Fruit fly (Drosophila melanogaster) whole organism, embryonic: ENCODE data around the gene CG32225.

Source experiments
- ATbp ChIP-seq: fragments of 200-800 bp; sonication (Bioruptor generic); optimal IDR thresholded peaks from 2 replicates; lab custom pipeline; 2017; ENCODE audit warnings: missing biosample characterization, mild to moderate bottlenecking, missing genetic modification characterization, missing genetic modification reagents
- Awh ChIP-seq: fragments of 200-800 bp; sonication (Bioruptor generic); IDR thresholded peaks from 2 replicates; pipeline ENCODE4, ENCODE4 v1.3.6; 2022; ENCODE audit warnings: missing biosample characterization, missing genetic modification characterization
- CG10431 ChIP-seq: fragments of 200-800 bp; sonication (Bioruptor generic); optimal IDR thresholded peaks from 3 replicates; lab custom pipeline; 2018; ENCODE audit warnings: missing biosample characterization, mild to moderate bottlenecking, missing genetic modification characterization
- CG10565 ChIP-seq: fragments of 200-800 bp; sonication (Bioruptor generic); optimal IDR thresholded peaks from 3 replicates; lab custom pipeline; 2016; ENCODE audit warnings: missing biosample characterization, mild to moderate bottlenecking, missing genetic modification characterization
- CG11696 ChIP-seq: fragments of 200-800 bp; sonication (Bioruptor generic); IDR thresholded peaks from 2 replicates; pipeline ENCODE4 v1.3.6; 2022; ENCODE audit warnings: missing biosample characterization, missing genetic modification characterization
- CG12391 ChIP-seq: fragments of 200-800 bp; sonication (Bioruptor generic); optimal IDR thresholded peaks from 3 replicates; lab custom pipeline; 2018; ENCODE audit warnings: missing biosample characterization, mild to moderate bottlenecking, missing genetic modification characterization, moderate library complexity
- CG1603 ChIP-seq: fragments of 200-800 bp; sonication (Bioruptor generic); optimal IDR thresholded peaks from 2 replicates; lab custom pipeline; 2019; ENCODE audit warnings: missing biosample characterization, mild to moderate bottlenecking, missing genetic modification characterization, moderate library complexity
- CG18599 ChIP-seq: fragments of 200-800 bp; sonication (Bioruptor generic); optimal IDR thresholded peaks from 3 replicates; lab custom pipeline; 2017; ENCODE audit warnings: missing biosample characterization, missing genetic modification characterization, mild to moderate bottlenecking, moderate library complexity, missing genetic modification reagents
- CG30431 ChIP-seq: fragments of 200-800 bp; sonication (Bioruptor generic); optimal IDR thresholded peaks from 2 replicates; lab custom pipeline; 2017; ENCODE audit warnings: missing biosample characterization, missing genetic modification characterization
- CG3163 ChIP-seq: fragments of 200-800 bp; sonication (Bioruptor generic); optimal IDR thresholded peaks from 3 replicates; lab custom pipeline; 2016; ENCODE audit warnings: missing biosample characterization, missing genetic modification characterization
- CG32532 ChIP-seq: fragments of 200-800 bp; sonication (Bioruptor generic); IDR thresholded peaks from 2 replicates; pipeline ENCODE4 v1.3.6; 2022; ENCODE audit warnings: missing biosample characterization, missing genetic modification characterization
- CG3407 ChIP-seq: fragments of 200-800 bp; sonication (Bioruptor generic); optimal IDR thresholded peaks from 2 replicates; lab custom pipeline; 2018; ENCODE audit warnings: missing biosample characterization, mild to moderate bottlenecking, missing genetic modification characterization
- CG4404 ChIP-seq: fragments of 200-800 bp; sonication (Bioruptor generic); IDR thresholded peaks from 2 replicates; pipeline ENCODE4 v1.3.6; 2022; ENCODE audit warnings: missing biosample characterization, missing genetic modification characterization
- CG6254 ChIP-seq: fragments of 200-800 bp; sonication (Bioruptor generic); optimal IDR thresholded peaks from 3 replicates; lab custom pipeline; 2017; ENCODE audit warnings: mild to moderate bottlenecking, missing biosample characterization, missing genetic modification reagents, missing genetic modification characterization
- CG6813 ChIP-seq: fragments of 200-800 bp; sonication (Bioruptor generic); optimal IDR thresholded peaks from 2 replicates; lab custom pipeline; 2017; ENCODE audit warnings: missing biosample characterization, missing genetic modification characterization, mild to moderate bottlenecking, moderate library complexity, missing genetic modification reagents
- D ChIP-seq, 2 experiments: fragments of 200-800 bp in 1 of 2; fragments of >200 bp in 1 of 2; sonication (Bioruptor generic) in 1 of 2; optimal IDR thresholded peaks; 2 replicates in 1 of 2; 3 replicates in 1 of 2; lab custom pipeline; 2017; ENCODE audit warnings: mild to moderate bottlenecking in 1 of 2, missing biosample characterization in 1 of 2, missing genetic modification characterization in 1 of 2, missing genetic modification reagents in 1 of 2
- HHEX ChIP-seq: fragments of 200-800 bp; sonication (Bioruptor generic); optimal IDR thresholded peaks from 3 replicates; lab custom pipeline; 2017; ENCODE audit warnings: missing biosample characterization, mild to moderate bottlenecking, missing genetic modification characterization, missing genetic modification reagents
- MTF-1 ChIP-seq: fragments of 200-800 bp; sonication (Bioruptor generic); optimal IDR thresholded peaks from 2 replicates; lab custom pipeline; 2018; ENCODE audit warnings: missing biosample characterization, mild to moderate bottlenecking, missing genetic modification characterization, borderline replicate concordance
- NC2β ChIP-seq: fragments of 200-800 bp; sonication (Bioruptor generic); optimal IDR thresholded peaks from 2 replicates; lab custom pipeline; 2016; ENCODE audit warnings: missing biosample characterization, missing genetic modification characterization
- Nf-YA ChIP-seq: fragments of 200-800 bp; sonication (Bioruptor generic); IDR thresholded peaks from 2 replicates; pipeline ENCODE4 v1.3.6; 2022; ENCODE audit warnings: missing biosample characterization, missing genetic modification characterization
- Trl ChIP-seq, 3 experiments: fragments of >200 bp in 2 of 3; fragments of 200-800 bp in 1 of 3; sonication (Bioruptor generic) in 1 of 3; optimal IDR thresholded peaks; 2 replicates in 1 of 3; 3 replicates in 2 of 3; lab custom pipeline; 2016 to 2017; ENCODE audit warnings: missing biosample characterization in 1 of 3, missing genetic modification characterization in 1 of 3
- Xrp1 ChIP-seq: fragments of 200-800 bp; sonication (Bioruptor generic); IDR thresholded peaks from 2 replicates; pipeline ENCODE4 v1.3.6; 2022; ENCODE audit warnings: missing biosample characterization, missing genetic modification characterization
- ab ChIP-seq: fragments of 200-800 bp; sonication (Bioruptor generic); optimal IDR thresholded peaks from 2 replicates; lab custom pipeline; 2016; ENCODE audit warnings: missing biosample characterization, missing genetic modification characterization
- ara ChIP-seq: fragments of 200-800 bp; sonication (Bioruptor generic); IDR thresholded peaks from 2 replicates; pipeline ENCODE4 v1.3.6; 2022; ENCODE audit warnings: missing biosample characterization, missing genetic modification characterization
- chif ChIP-seq, 2 experiments: fragments of 200-800 bp; sonication (Bioruptor generic); optimal IDR thresholded peaks; 3 replicates each; lab custom pipeline; 2016; ENCODE audit warnings: missing biosample characterization in 2 of 2, missing genetic modification characterization in 2 of 2
- chm ChIP-seq: fragments of 200-800 bp; sonication (Bioruptor generic); IDR thresholded peaks from 2 replicates; pipeline ENCODE4 v1.3.6; 2022; ENCODE audit warnings: missing biosample characterization, missing genetic modification characterization
- crol ChIP-seq: fragments of 200-800 bp; sonication (Bioruptor generic); IDR thresholded peaks from 2 replicates; pipeline ENCODE4 v1.3.6; 2022; ENCODE audit warnings: missing biosample characterization, missing genetic modification characterization
- fd64A ChIP-seq: fragments of 200-800 bp; sonication (Bioruptor generic); optimal IDR thresholded peaks from 3 replicates; lab custom pipeline; 2018; ENCODE audit warnings: missing biosample characterization, mild to moderate bottlenecking, missing genetic modification characterization
- fu2 ChIP-seq: fragments of 200-800 bp; sonication (Bioruptor generic); optimal IDR thresholded peaks from 2 replicates; lab custom pipeline; 2016; ENCODE audit warnings: missing biosample characterization, missing genetic modification characterization
- gce ChIP-seq: fragments of 200-800 bp; sonication (Bioruptor generic); IDR thresholded peaks from 3 replicates; pipeline ENCODE4 v1.3.6; 2022; ENCODE audit warnings: missing biosample characterization, missing genetic modification characterization
- ken ChIP-seq: fragments of 200-800 bp; sonication (Bioruptor generic); IDR thresholded peaks from 3 replicates; pipeline ENCODE4 v1.3.6; 2022; ENCODE audit warnings: missing biosample characterization, missing genetic modification characterization
- klu ChIP-seq: fragments of 200-800 bp; sonication (Bioruptor generic); IDR thresholded peaks from 2 replicates; pipeline ENCODE4 v1.3.6; 2022; ENCODE audit warnings: missing biosample characterization, missing genetic modification characterization
- lab ChIP-seq: fragments of 200-800 bp; sonication (Bioruptor generic); optimal IDR thresholded peaks from 3 replicates; lab custom pipeline; 2017; ENCODE audit warnings: missing biosample characterization, missing genetic modification characterization, mild to moderate bottlenecking, moderate library complexity, missing genetic modification reagents
- oc ChIP-seq: fragments of 200-800 bp; sonication (Bioruptor generic); optimal IDR thresholded peaks from 2 replicates; lab custom pipeline; 2018; ENCODE audit warnings: missing biosample characterization, mild to moderate bottlenecking, missing genetic modification characterization, moderate library complexity
- sim ChIP-seq: fragments of 200-800 bp; sonication (Bioruptor generic); IDR thresholded peaks from 2 replicates; pipeline ENCODE4 v1.3.6; 2022; ENCODE audit warnings: missing biosample characterization, missing genetic modification characterization
- sqz ChIP-seq: fragments of 200-800 bp; sonication (Bioruptor generic); optimal IDR thresholded peaks from 3 replicates; lab custom pipeline; 2018; ENCODE audit warnings: missing biosample characterization, mild to moderate bottlenecking, missing genetic modification characterization
- sr ChIP-seq: fragments of 200-800 bp; sonication (Bioruptor generic); IDR thresholded peaks from 3 replicates; pipeline ENCODE4 v1.3.6; 2022; ENCODE audit warnings: missing biosample characterization, missing genetic modification characterization
- tna ChIP-seq: fragments of 200-800 bp; sonication (Bioruptor generic); IDR thresholded peaks from 2 replicates; pipeline ENCODE4 v1.3.6; 2022; ENCODE audit warnings: missing biosample characterization, missing genetic modification characterization; ENCODE audit not compliant: partially characterized antibody
- wdn ChIP-seq: fragments of 200-800 bp; sonication (Bioruptor generic); IDR thresholded peaks from 2 replicates; pipeline ENCODE4 v1.3.6; 2022; ENCODE audit warnings: missing biosample characterization, missing genetic modification characterization
- wek ChIP-seq: fragments of 200-800 bp; sonication (Bioruptor generic); optimal IDR thresholded peaks from 3 replicates; lab custom pipeline; 2018; ENCODE audit warnings: missing biosample characterization, mild to moderate bottlenecking, missing genetic modification characterization, moderate library complexity
- zfh1 ChIP-seq: fragments of 200-800 bp; sonication (Bioruptor generic); IDR thresholded peaks from 3 replicates; pipeline ENCODE4 v1.3.6; 2022; ENCODE audit warnings: missing biosample characterization, missing genetic modification characterization

CG32225 gene

dm6 chr3L:20276615-20277014 is 29.5 kb downstream of the CG32225 start (continued):
- 0 out of 3 replicates have a peak, but pooled peaks have one; percentile 15 for TF ChIP-seq sr (GFP tag; lab: Robert Waterston, UW)
- TF ChIP-seq Trl (optimal IDR thresholded peaks at IDR 0.05; lab: Kevin White, UChicago), result no peak
- peak; percentile 16 for TF ChIP-seq Trl (GFP tag; optimal IDR thresholded peaks at IDR 0.05; lab: Kevin White, UChicago)
- TF ChIP-seq, all 482 proteins: peak for 132

dm6 chr3L:20275886-20276285 is 30.2 kb downstream of the CG32225 start:
- TF ChIP-seq Awh (GFP tag; lab: Robert Waterston, UW), result 0 out of 2 replicates have a peak, but pooled peaks have one; percentile 24
- TF ChIP-seq CG4404, result no peak
- TF ChIP-seq Nf-YA (GFP tag; lab: Robert Waterston, UW), result peak; percentile 52
- TF ChIP-seq CG3407 (GFP tag; lab: Kevin White, UChicago), result peak; percentile 51
- 0 out of 2 replicates have a peak, but pooled peaks have one; percentile 17 for TF ChIP-seq CG11696 (GFP tag; lab: Robert Waterston, UW)
- TF ChIP-seq chm (GFP tag; lab: Robert Waterston, UW), result no peak
- no peak for TF ChIP-seq NC2β (GFP tag; lab: Kevin White, UChicago)
- no peak for TF ChIP-seq wek
- no peak for TF ChIP-seq CG30431 (GFP tag; lab: Kevin White, UChicago)
- TF ChIP-seq fu2 (GFP tag; lab: Kevin White, UChicago), result no peak
- peak; percentile 77 for TF ChIP-seq ATbp (GFP tag; lab: Kevin White, UChicago)
- TF ChIP-seq CG10565 (GFP tag; lab: Kevin White, UChicago), result no peak
- no peak for TF ChIP-seq D (optimal IDR thresholded peaks at IDR 0.05; lab: Kevin White, UChicago)
- TF ChIP-seq D (GFP tag; optimal IDR thresholded peaks at IDR 0.05; lab: Kevin White, UChicago), result peak; percentile 4
- TF ChIP-seq CG18599 (GFP tag; lab: Kevin White, UChicago), result peak; percentile 20
- peak; percentile 2 for TF ChIP-seq CG6254 (GFP tag; lab: Kevin White, UChicago)
- TF ChIP-seq zfh1 (GFP tag; lab: Robert Waterston, UW), result 0 out of 3 replicates have a peak, but pooled peaks have one; percentile 33
- TF ChIP-seq klu (GFP tag; lab: Robert Waterston, UW), result no peak
- TF ChIP-seq CG6813 (GFP tag; lab: Kevin White, UChicago), result peak; percentile 18
- peak in 1 of 2 experiments; percentile 9 for TF ChIP-seq chif (GFP tag; optimal IDR thresholded peaks at IDR 0.05; lab: Kevin White, UChicago)
- TF ChIP-seq sim (GFP tag; lab: Robert Waterston, UW), result 0 out of 2 replicates have a peak, but pooled peaks have one; percentile 51
- no peak; the same call in 1 of the 2 replicates for TF ChIP-seq CG32532 (GFP tag; lab: Robert Waterston, UW)
- no peak for TF ChIP-seq CG3163 (GFP tag; lab: Kevin White, UChicago)
- peak; percentile 49 for TF ChIP-seq lab (GFP tag; lab: Kevin White, UChicago)
- TF ChIP-seq ken (GFP tag; lab: Robert Waterston, UW), result peak; percentile 52; the same call in 1 of the 3 replicates
- TF ChIP-seq crol (GFP tag; lab: Robert Waterston, UW), result no peak
- TF ChIP-seq gce (GFP tag; lab: Robert Waterston, UW), result 0 out of 3 replicates have a peak, but pooled peaks have one; percentile 47
- TF ChIP-seq CG10431 (GFP tag; lab: Kevin White, UChicago), result no peak
- no peak for TF ChIP-seq wdn
- no peak for TF ChIP-seq ab (GFP tag; lab: Kevin White, UChicago)
- TF ChIP-seq oc (tag; lab: Kevin White, UChicago), result no peak
- TF ChIP-seq CG1603 (tag; lab: Kevin White, UChicago), result no peak
- no peak for TF ChIP-seq sqz
- peak; percentile 10 for TF ChIP-seq MTF-1 (GFP tag; lab: Kevin White, UChicago)
- TF ChIP-seq tna (GFP tag; lab: Robert Waterston, UW), result no peak
- 0 out of 3 replicates have a peak, but pooled peaks have one; percentile 55 for TF ChIP-seq sr (GFP tag; lab: Robert Waterston, UW)
- peak; percentile 35 for TF ChIP-seq HHEX (GFP tag; lab: Kevin White, UChicago)
- TF ChIP-seq ara, result peak; percentile 22; the same call in 1 of the 2 replicates
- peak; percentile 46 for TF ChIP-seq Xrp1 (GFP tag; lab: Robert Waterston, UW)
- peak; percentile 25 for TF ChIP-seq fd64A (GFP tag; lab: Kevin White, UChicago)
- TF ChIP-seq CG12391 (tag; lab: Kevin White, UChicago), result no peak
